Worm (Caenorhabditis elegans) whole organism, L3 larva: Measurements from ENCODE around the gene M01F1.8.

Source experiments
- R02D3.7 ChIP-seq: fragments of 150-350 bp; optimal IDR thresholded peaks from 2 replicates; lab custom pipeline; 2014; ENCODE audit warnings: missing biosample characterization, missing genetic modification characterization
- ZK546.5 ChIP-seq: sonication (generic microtip); optimal IDR thresholded peaks from 2 replicates; lab custom pipeline; 2017; ENCODE audit warnings: missing biosample characterization, missing genetic modification characterization
- aly-2 ChIP-seq: fragments of 150-350 bp; optimal IDR thresholded peaks from 2 replicates; lab custom pipeline; 2014; ENCODE audit warnings: missing biosample characterization, missing genetic modification characterization
- ama-1 ChIP-seq: fragments of 150-350 bp; optimal IDR thresholded peaks from 2 replicates; lab custom pipeline; 2018
- ceh-16 ChIP-seq: sonication (generic microtip); optimal IDR thresholded peaks from 2 replicates; lab custom pipeline; 2017; ENCODE audit warnings: missing biosample characterization, missing genetic modification characterization
- ceh-28 ChIP-seq: fragments of 150-350 bp; optimal IDR thresholded peaks from 2 replicates; lab custom pipeline; 2014; ENCODE audit warnings: missing biosample characterization, missing genetic modification reagents, missing genetic modification characterization
- ceh-82 ChIP-seq: fragments of 150-350 bp; optimal IDR thresholded peaks from 2 replicates; lab custom pipeline; 2014; ENCODE audit warnings: missing biosample characterization, missing genetic modification characterization
- ceh-9 ChIP-seq: sonication (generic microtip); optimal IDR thresholded peaks from 2 replicates; lab custom pipeline; 2018; ENCODE audit warnings: missing biosample characterization, missing genetic modification characterization
- egl-5 ChIP-seq: fragments of 150-350 bp; optimal IDR thresholded peaks from 2 replicates; lab custom pipeline; 2017; ENCODE audit warnings: missing biosample characterization, missing genetic modification reagents, missing genetic modification characterization, inconsistent platforms
- elt-1 ChIP-seq: fragments of 150-350 bp; optimal IDR thresholded peaks from 2 replicates; lab custom pipeline; 2014; ENCODE audit warnings: missing biosample characterization, missing genetic modification characterization
- elt-2 ChIP-seq: sonication (generic microtip); optimal IDR thresholded peaks from 2 replicates; lab custom pipeline; 2016; ENCODE audit warnings: missing genetic modification reagents, mild to moderate bottlenecking, missing genetic modification characterization, missing compliant biosample characterization
- elt-3 ChIP-seq, 3 experiments: fragments of 150-350 bp in 1 of 3; sonication (generic microtip) in 2 of 3; optimal IDR thresholded peaks; 2 replicates in 2 of 3; 4 replicates in 1 of 3; lab custom pipeline; 2014 to 2017; ENCODE audit warnings: missing biosample characterization in 3 of 3, missing genetic modification characterization in 3 of 3
- eor-1 ChIP-seq, 2 experiments: fragments of 150-350 bp; optimal IDR thresholded peaks; 2 replicates each; lab custom pipeline; 2014 to 2018; ENCODE audit warnings: missing biosample characterization in 2 of 2, missing genetic modification characterization in 2 of 2
- fkh-10 ChIP-seq: sonication (generic microtip); optimal IDR thresholded peaks from 2 replicates; lab custom pipeline; 2017; ENCODE audit warnings: missing biosample characterization, missing genetic modification reagents, missing genetic modification characterization
- hmg-11 ChIP-seq: sonication (generic microtip); optimal IDR thresholded peaks from 2 replicates; lab custom pipeline; 2016; ENCODE audit warnings: missing genetic modification characterization, missing compliant biosample characterization
- jun-1 ChIP-seq: fragments of 150-350 bp; optimal IDR thresholded peaks from 2 replicates; lab custom pipeline; 2014; ENCODE audit warnings: missing biosample characterization, missing genetic modification reagents, missing genetic modification characterization
- lin-15B ChIP-seq: fragments of 150-350 bp; optimal IDR thresholded peaks from 2 replicates; lab custom pipeline; 2014; ENCODE audit warnings: missing biosample characterization, missing genetic modification characterization
- lin-39 ChIP-seq: fragments of 150-350 bp; optimal IDR thresholded peaks from 2 replicates; lab custom pipeline; 2018; ENCODE audit warnings: missing biosample characterization, missing genetic modification reagents, missing genetic modification characterization
- mdl-1 ChIP-seq: fragments of 150-350 bp; optimal IDR thresholded peaks from 2 replicates; lab custom pipeline; 2014; ENCODE audit warnings: missing biosample characterization, missing genetic modification characterization
- nfya-1 ChIP-seq: sonication (generic microtip); optimal IDR thresholded peaks from 2 replicates; lab custom pipeline; 2017; ENCODE audit warnings: missing genetic modification characterization, mild to moderate bottlenecking, missing compliant biosample characterization, antibody characterized with exemption, moderate library complexity; ENCODE audit not compliant: insufficient read depth
- nhr-11 ChIP-seq: fragments of 150-350 bp; optimal IDR thresholded peaks from 2 replicates; lab custom pipeline; 2014; ENCODE audit warnings: missing biosample characterization, missing genetic modification characterization
- nhr-23 ChIP-seq: fragments of 150-350 bp; optimal IDR thresholded peaks from 2 replicates; lab custom pipeline; 2014; ENCODE audit warnings: missing biosample characterization, missing genetic modification reagents, missing genetic modification characterization
- nhr-25 ChIP-seq: sonication (generic microtip); optimal IDR thresholded peaks from 2 replicates; lab custom pipeline; 2017; ENCODE audit warnings: missing biosample characterization, missing genetic modification characterization
- nhr-28 ChIP-seq: fragments of 150-350 bp; optimal IDR thresholded peaks from 2 replicates; lab custom pipeline; 2014; ENCODE audit warnings: missing biosample characterization, missing genetic modification characterization
- nhr-43 ChIP-seq: sonication (generic microtip); optimal IDR thresholded peaks from 2 replicates; lab custom pipeline; 2016; ENCODE audit warnings: mild to moderate bottlenecking, missing genetic modification characterization, missing compliant biosample characterization; ENCODE audit not compliant: poor library complexity, severe bottlenecking
- nhr-67 ChIP-seq: fragments of 150-350 bp; optimal IDR thresholded peaks from 2 replicates; lab custom pipeline; 2014; ENCODE audit warnings: missing biosample characterization, missing genetic modification characterization
- nhr-76 ChIP-seq: fragments of 150-350 bp; sonication (generic microtip); optimal IDR thresholded peaks from 5 replicates; lab custom pipeline; 2014; ENCODE audit warnings: missing biosample characterization, missing genetic modification characterization
- nhr-77 ChIP-seq: fragments of 150-350 bp; optimal IDR thresholded peaks from 2 replicates; lab custom pipeline; 2014; ENCODE audit warnings: missing biosample characterization, missing genetic modification characterization
- pha-4 ChIP-seq: fragments of 150-350 bp; optimal IDR thresholded peaks from 2 replicates; lab custom pipeline; 2014; ENCODE audit warnings: missing biosample characterization, missing genetic modification reagents, missing genetic modification characterization
- pqm-1 ChIP-seq: fragments of 150-350 bp; optimal IDR thresholded peaks from 2 replicates; lab custom pipeline; 2017; ENCODE audit warnings: missing biosample characterization, missing genetic modification characterization, inconsistent platforms
- sea-2 ChIP-seq: fragments of 150-350 bp; sonication (generic microtip); optimal IDR thresholded peaks from 4 replicates; lab custom pipeline; 2014; ENCODE audit warnings: missing biosample characterization, missing genetic modification reagents, missing genetic modification characterization
- skn-1 ChIP-seq: fragments of 150-350 bp; optimal IDR thresholded peaks from 2 replicates; lab custom pipeline; 2014; ENCODE audit warnings: missing biosample characterization, missing genetic modification characterization
- snpc-4 ChIP-seq: fragments of 150-350 bp; optimal IDR thresholded peaks from 2 replicates; lab custom pipeline; 2014; ENCODE audit warnings: missing biosample characterization, missing genetic modification characterization
- unc-39 ChIP-seq: sonication (generic microtip); optimal IDR thresholded peaks from 4 replicates; lab custom pipeline; 2017; ENCODE audit warnings: missing biosample characterization, missing genetic modification characterization
- zag-1 ChIP-seq: fragments of 150-350 bp; optimal IDR thresholded peaks from 2 replicates; lab custom pipeline; 2014; ENCODE audit warnings: missing biosample characterization, missing genetic modification characterization
- ztf-11 ChIP-seq: fragments of 150-350 bp; optimal IDR thresholded peaks from 2 replicates; lab custom pipeline; 2014; ENCODE audit warnings: missing biosample characterization, missing genetic modification characterization
- ztf-4 ChIP-seq: fragments of 150-350 bp; optimal IDR thresholded peaks from 2 replicates; lab custom pipeline; 2014; ENCODE audit warnings: missing biosample characterization, missing genetic modification characterization

The M01F1.8 gene

ce11 chrIII:3523363-3523762 lies 21.0 kb upstream of the M01F1.8 start:
- TF ChIP-seq ceh-28 (no peak), nhr-76 (tag; lab: Kevin White, UChicago) (no peak), jun-1 (tag; lab: Kevin White, UChicago) (no peak), mdl-1 (no peak), eor-1 (tag; optimal IDR thresholded peaks at IDR 0.05; lab: Kevin White, UChicago) (no peak), lin-39 (tag; lab: Kevin White, UChicago) (no peak), nhr-77 (tag; lab: Kevin White, UChicago) (no peak), nfya-1 (tag; lab: Kevin White, UChicago) (no peak), ztf-4 (tag; lab: Kevin White, UChicago) (no peak), pha-4 (tag; lab: Kevin White, UChicago) (no peak), nhr-28 (tag; lab: Kevin White, UChicago) (no peak)
- TF ChIP-seq, all 47 proteins: peak for 0

ce11 chrIII:3520417-3520816 lies 18.1 kb upstream of the M01F1.8 start:
- TF ChIP-seq pha-4 (tag; lab: Kevin White, UChicago) (peak; percentile 51), ceh-82 (tag; lab: Kevin White, UChicago) (no peak), elt-2 (tag; lab: Kevin White, UChicago) (peak; percentile 87), pqm-1 (tag; lab: Kevin White, UChicago) (peak; percentile 95), jun-1 (tag; lab: Kevin White, UChicago) (peak; percentile 7)

ce11 chrIII:3519505-3519904 lies 17.2 kb upstream of the M01F1.8 start, which contains the start of gene hmit-1.3:
hmit-1.3 (minus strand) TSS chrIII:3519607.
- TF ChIP-seq pha-4 (tag; lab: Kevin White, UChicago) (peak; percentile 13), ceh-16 (tag; lab: Kevin White, UChicago) (no peak), hmg-11 (tag; lab: Kevin White, UChicago) (no peak), elt-1 (no peak), R02D3.7 (tag; lab: Kevin White, UChicago) (no peak), jun-1 (tag; lab: Kevin White, UChicago) (no peak), sea-2 (GFP tag; lab: Kevin White, UChicago) (no peak), ZK546.5 (tag; lab: Kevin White, UChicago) (no peak), ztf-11 (tag; lab: Kevin White, UChicago) (no peak), nhr-76 (tag; lab: Kevin White, UChicago) (no peak), nhr-11 (no peak), ztf-4 (tag; lab: Kevin White, UChicago) (no peak), pqm-1 (tag; lab: Kevin White, UChicago) (peak; percentile 58), zag-1 (tag; lab: Kevin White, UChicago) (no peak), elt-3 (tag; optimal IDR thresholded peaks at IDR 0.05; lab: Kevin White, UChicago) (no peak), eor-1 (tag; optimal IDR thresholded peaks at IDR 0.05; lab: Kevin White, UChicago) (no peak), lin-15B (tag; lab: Kevin White, UChicago) (no peak), elt-2 (tag; lab: Kevin White, UChicago) (peak; percentile 58), aly-2 (tag; lab: Kevin White, UChicago) (no peak), ama-1 (no peak), nhr-67 (no peak), nhr-25 (tag; lab: Kevin White, UChicago) (no peak)

ce11 chrIII:3511808-3512207 lies 9.5 kb upstream of the M01F1.8 start:
- no peak for TF ChIP-seq R02D3.7 (tag; lab: Kevin White, UChicago)
- TF ChIP-seq ceh-82 (tag; lab: Kevin White, UChicago): no peak
- TF ChIP-seq pha-4 (tag; lab: Kevin White, UChicago): no peak
- no peak for TF ChIP-seq ceh-28
- TF ChIP-seq ztf-11 (tag; lab: Kevin White, UChicago): no peak
- TF ChIP-seq aly-2 (tag; lab: Kevin White, UChicago): no peak
- no peak for TF ChIP-seq sea-2 (GFP tag; lab: Kevin White, UChicago)
- TF ChIP-seq egl-5: no peak
- no peak for TF ChIP-seq nhr-25 (tag; lab: Kevin White, UChicago)
- TF ChIP-seq nhr-76 (tag; lab: Kevin White, UChicago): no peak
- TF ChIP-seq unc-39: no peak
- TF ChIP-seq elt-3 (tag; optimal IDR thresholded peaks at IDR 0.05; lab: Kevin White, UChicago): no peak
- no peak for TF ChIP-seq skn-1
- no peak for TF ChIP-seq nhr-67
- no peak for TF ChIP-seq ceh-9 (tag; lab: Kevin White, UChicago)

ce11 chrIII:3509908-3510307 lies 7.6 kb upstream of the M01F1.8 start, which contains the start of the genes M01F1.4 and mrpl-35:
M01F1.4 (minus strand) TSS chrIII:3510033.
mrpl-35 (plus strand) TSS chrIII:3510237.
- TF ChIP-seq pha-4 (tag; lab: Kevin White, UChicago) (peak; percentile 95), nhr-43 (no peak), aly-2 (tag; lab: Kevin White, UChicago) (no peak), lin-15B (tag; lab: Kevin White, UChicago) (peak; percentile 62), hmg-11 (tag; lab: Kevin White, UChicago) (peak; percentile 45), fkh-10 (no peak), snpc-4 (peak; percentile 65), lin-39 (tag; lab: Kevin White, UChicago) (peak; percentile 12), elt-2 (tag; lab: Kevin White, UChicago) (peak; percentile 14), nfya-1 (tag; lab: Kevin White, UChicago) (peak; percentile 87), nhr-77 (tag; lab: Kevin White, UChicago) (no peak), nhr-23 (tag; lab: Kevin White, UChicago) (peak; percentile 3)
